Fruit fly (Drosophila melanogaster) whole organism, embryonic: ENCODE data around the gene Gmppb.
A peak's percentile ranks its signal among the peaks of the same experiment; 100 is the strongest.

Experiments
- Atf-2 ChIP-seq: fragments of 200-800 bp; sonication (Bioruptor generic); optimal IDR thresholded peaks from 2 replicates; lab custom pipeline; 2016; ENCODE audit warnings: missing biosample characterization, missing genetic modification characterization
- CG10321 ChIP-seq: fragments of 200-800 bp; sonication (Bioruptor generic); IDR thresholded peaks from 2 replicates; pipeline ENCODE4 v1.3.6; 2022; ENCODE audit warnings: missing biosample characterization, missing genetic modification characterization
- CG10543 ChIP-seq: fragments of 200-800 bp; sonication (Bioruptor generic); optimal IDR thresholded peaks from 3 replicates; lab custom pipeline; 2017; ENCODE audit warnings: missing biosample characterization, mild to moderate bottlenecking, missing genetic modification characterization, moderate library complexity
- CG10979 ChIP-seq: fragments of 200-800 bp; sonication (Bioruptor generic); optimal IDR thresholded peaks from 2 replicates; lab custom pipeline; 2018; ENCODE audit warnings: missing biosample characterization, mild to moderate bottlenecking, missing genetic modification characterization, moderate library complexity
- CG12155 ChIP-seq: fragments of 200-800 bp; sonication (Bioruptor generic); optimal IDR thresholded peaks from 3 replicates; lab custom pipeline; 2016; ENCODE audit warnings: missing biosample characterization, missing genetic modification characterization
- CG12391 ChIP-seq: fragments of 200-800 bp; sonication (Bioruptor generic); optimal IDR thresholded peaks from 3 replicates; lab custom pipeline; 2018; ENCODE audit warnings: missing biosample characterization, mild to moderate bottlenecking, missing genetic modification characterization, moderate library complexity
- CG15514 ChIP-seq: fragments of 200-800 bp; sonication (Bioruptor generic); optimal IDR thresholded peaks from 3 replicates; lab custom pipeline; 2017; ENCODE audit warnings: missing biosample characterization, missing genetic modification characterization, mild to moderate bottlenecking, moderate library complexity, missing genetic modification reagents
- CG17802 ChIP-seq: fragments of 200-800 bp; sonication (Bioruptor generic); optimal IDR thresholded peaks from 2 replicates; lab custom pipeline; 2018; ENCODE audit warnings: missing biosample characterization, mild to moderate bottlenecking, missing genetic modification characterization, moderate library complexity
- CG17829 ChIP-seq: fragments of 200-800 bp; optimal IDR thresholded peaks from 2 replicates; lab custom pipeline; 2019; ENCODE audit warnings: missing biosample characterization, mild to moderate bottlenecking, missing genetic modification characterization, moderate library complexity
- CG2116 ChIP-seq: fragments of 200-800 bp; sonication (Bioruptor generic); optimal IDR thresholded peaks from 3 replicates; lab custom pipeline; 2018; ENCODE audit warnings: missing biosample characterization, mild to moderate bottlenecking, missing genetic modification characterization
- CG2199 ChIP-seq: fragments of 200-800 bp; sonication (Bioruptor generic); IDR thresholded peaks from 3 replicates; pipeline ENCODE4 v1.3.6; 2022; ENCODE audit warnings: missing biosample characterization, missing genetic modification characterization
- CG30020 ChIP-seq: fragments of 200-800 bp; optimal IDR thresholded peaks from 2 replicates; lab custom pipeline; 2019; ENCODE audit warnings: missing biosample characterization, mild to moderate bottlenecking, missing genetic modification characterization, moderate library complexity
- CG31388 ChIP-seq: fragments of 200-800 bp; sonication (Bioruptor generic); optimal IDR thresholded peaks from 2 replicates; lab custom pipeline; 2016; ENCODE audit warnings: missing biosample characterization, missing genetic modification characterization
- CG32772 ChIP-seq: fragments of 200-800 bp; sonication (Bioruptor generic); IDR thresholded peaks from 2 replicates; pipeline ENCODE4 v1.3.6; 2022; ENCODE audit warnings: missing biosample characterization, missing genetic modification characterization
- CG33557 ChIP-seq: fragments of 200-800 bp; sonication (Bioruptor generic); optimal IDR thresholded peaks from 2 replicates; lab custom pipeline; 2019; ENCODE audit warnings: missing biosample characterization, mild to moderate bottlenecking, missing genetic modification characterization, moderate library complexity
- CG34224 ChIP-seq: fragments of 200-800 bp; sonication (Bioruptor generic); IDR thresholded peaks from 3 replicates; pipeline ENCODE4 v1.3.6; 2022; ENCODE audit warnings: missing biosample characterization, missing genetic modification characterization; ENCODE audit not compliant: partially characterized antibody
- CG6765 ChIP-seq: fragments of 200-800 bp; sonication (Bioruptor generic); optimal IDR thresholded peaks from 3 replicates; lab custom pipeline; 2017; ENCODE audit warnings: missing biosample characterization, mild to moderate bottlenecking, missing genetic modification characterization
- CG7963 ChIP-seq: fragments of 200-800 bp; sonication (Bioruptor generic); IDR thresholded peaks from 3 replicates; pipeline ENCODE4 v1.3.6; 2022; ENCODE audit warnings: missing biosample characterization, missing genetic modification characterization; ENCODE audit not compliant: partially characterized antibody
- CG9727 ChIP-seq: fragments of 200-800 bp; sonication (Bioruptor generic); optimal IDR thresholded peaks from 3 replicates; lab custom pipeline; 2017; ENCODE audit warnings: missing biosample characterization, mild to moderate bottlenecking, missing genetic modification characterization
- CG9876 ChIP-seq: fragments of 200-800 bp; sonication (Bioruptor generic); optimal IDR thresholded peaks from 2 replicates; lab custom pipeline; 2016; ENCODE audit warnings: missing biosample characterization, missing genetic modification characterization
- Eip74EF ChIP-seq, 2 experiments: fragments of 200-800 bp in 1 of 2; fragments of >200 bp in 1 of 2; sonication (Bioruptor generic) in 1 of 2; optimal IDR thresholded peaks; 2 replicates each; lab custom pipeline; 2017 to 2019; ENCODE audit warnings: missing biosample characterization in 2 of 2, missing genetic modification characterization in 2 of 2, mild to moderate bottlenecking in 1 of 2, moderate library complexity in 1 of 2
- Ets65A ChIP-seq: fragments of 200-800 bp; sonication (Bioruptor generic); peaks from one replicate; lab custom pipeline; 2016; ENCODE audit warnings: missing biosample characterization, missing genetic modification characterization
- Gsc ChIP-seq: fragments of 200-800 bp; sonication (Bioruptor generic); IDR thresholded peaks from 2 replicates; pipeline ENCODE4 v1.3.6; 2022; ENCODE audit warnings: missing biosample characterization, missing genetic modification characterization
- HHEX ChIP-seq: fragments of 200-800 bp; sonication (Bioruptor generic); optimal IDR thresholded peaks from 3 replicates; lab custom pipeline; 2017; ENCODE audit warnings: missing biosample characterization, mild to moderate bottlenecking, missing genetic modification characterization, missing genetic modification reagents
- HLH4C ChIP-seq: fragments of 200-800 bp; sonication (Bioruptor generic); IDR thresholded peaks from 3 replicates; pipeline ENCODE4 v1.3.6; 2022; ENCODE audit warnings: missing biosample characterization, missing genetic modification characterization; ENCODE audit not compliant: partially characterized antibody
- Hey ChIP-seq: fragments of 200-800 bp; sonication (Bioruptor generic); optimal IDR thresholded peaks from 3 replicates; lab custom pipeline; 2018; ENCODE audit warnings: missing biosample characterization, mild to moderate bottlenecking, missing genetic modification characterization
- HmgD ChIP-seq: fragments of 200-800 bp; sonication (Bioruptor generic); optimal IDR thresholded peaks from 3 replicates; lab custom pipeline; 2016; ENCODE audit warnings: missing biosample characterization, missing genetic modification characterization
- Med ChIP-seq: fragments of 200-800 bp; sonication (Bioruptor generic); peaks from one replicate; lab custom pipeline; 2016; ENCODE audit warnings: missing biosample characterization, missing genetic modification characterization, mild to moderate bottlenecking, inconsistent platforms, moderate library complexity
- Meics ChIP-seq: fragments of 200-800 bp; sonication (Bioruptor generic); optimal IDR thresholded peaks from 2 replicates; lab custom pipeline; 2017; ENCODE audit warnings: missing biosample characterization, mild to moderate bottlenecking, missing genetic modification characterization
- Nf-YB ChIP-seq: fragments of 200-800 bp; sonication (Bioruptor generic); optimal IDR thresholded peaks from 3 replicates; lab custom pipeline; 2019; ENCODE audit warnings: missing biosample characterization, mild to moderate bottlenecking, missing genetic modification characterization, moderate library complexity
- ac ChIP-seq: fragments of 200-800 bp; sonication (Bioruptor generic); optimal IDR thresholded peaks from 3 replicates; lab custom pipeline; 2017; ENCODE audit warnings: missing biosample characterization, mild to moderate bottlenecking, missing genetic modification characterization
- bowl ChIP-seq: fragments of 200-800 bp; sonication (Bioruptor generic); IDR thresholded peaks from 2 replicates; pipeline ENCODE4 v1.3.6; 2022; ENCODE audit warnings: missing biosample characterization, missing genetic modification characterization
- chm ChIP-seq: fragments of 200-800 bp; sonication (Bioruptor generic); IDR thresholded peaks from 2 replicates; pipeline ENCODE4 v1.3.6; 2022; ENCODE audit warnings: missing biosample characterization, missing genetic modification characterization
- crol ChIP-seq: fragments of 200-800 bp; sonication (Bioruptor generic); IDR thresholded peaks from 2 replicates; pipeline ENCODE4 v1.3.6; 2022; ENCODE audit warnings: missing biosample characterization, missing genetic modification characterization
- dmrt11E ChIP-seq: fragments of 200-800 bp; sonication (Bioruptor generic); optimal IDR thresholded peaks from 3 replicates; lab custom pipeline; 2018; ENCODE audit warnings: missing biosample characterization, mild to moderate bottlenecking, missing genetic modification characterization, moderate library complexity
- emc ChIP-seq: fragments of 200-800 bp; sonication (Bioruptor generic); optimal IDR thresholded peaks from 2 replicates; lab custom pipeline; 2016; ENCODE audit warnings: missing biosample characterization, missing genetic modification characterization
- fu2 ChIP-seq: fragments of 200-800 bp; sonication (Bioruptor generic); optimal IDR thresholded peaks from 2 replicates; lab custom pipeline; 2016; ENCODE audit warnings: missing biosample characterization, missing genetic modification characterization
- gfzf ChIP-seq: fragments of 200-800 bp; sonication (Bioruptor generic); optimal IDR thresholded peaks from 2 replicates; lab custom pipeline; 2016; ENCODE audit warnings: missing biosample characterization, mild to moderate bottlenecking, missing genetic modification characterization, moderate library complexity
- hbn ChIP-seq: fragments of 200-800 bp; sonication (Bioruptor generic); IDR thresholded peaks from 2 replicates; pipeline ENCODE4 v1.3.6; 2022; ENCODE audit warnings: missing biosample characterization, missing genetic modification characterization; ENCODE audit not compliant: partially characterized antibody
- kni ChIP-seq: fragments of 200-800 bp; sonication (Bioruptor generic); optimal IDR thresholded peaks from 3 replicates; lab custom pipeline; 2017; ENCODE audit warnings: mild to moderate bottlenecking, missing biosample characterization, missing genetic modification reagents, missing genetic modification characterization
- nerfin-1 ChIP-seq: fragments of 200-800 bp; sonication (Bioruptor generic); optimal IDR thresholded peaks from 3 replicates; lab custom pipeline; 2019; ENCODE audit warnings: missing biosample characterization, mild to moderate bottlenecking, missing genetic modification characterization, moderate library complexity
- nom ChIP-seq: fragments of 200-800 bp; sonication (Bioruptor generic); optimal IDR thresholded peaks from 2 replicates; lab custom pipeline; 2017; ENCODE audit warnings: missing biosample characterization, missing genetic modification characterization, mild to moderate bottlenecking, moderate library complexity, missing genetic modification reagents
- pfk ChIP-seq: fragments of 200-800 bp; sonication (Bioruptor generic); optimal IDR thresholded peaks from 2 replicates; lab custom pipeline; 2018; ENCODE audit warnings: missing biosample characterization, mild to moderate bottlenecking, missing genetic modification characterization, moderate library complexity
- ro ChIP-seq: fragments of 200-800 bp; sonication (Bioruptor generic); IDR thresholded peaks from 2 replicates; pipeline ENCODE4 v1.3.6; 2022; ENCODE audit warnings: missing biosample characterization, missing genetic modification characterization
- salm ChIP-seq: fragments of 200-800 bp; sonication (Bioruptor generic); optimal IDR thresholded peaks from 2 replicates; lab custom pipeline; 2018; ENCODE audit warnings: missing biosample characterization, mild to moderate bottlenecking, missing genetic modification characterization
- sim ChIP-seq: fragments of 200-800 bp; sonication (Bioruptor generic); IDR thresholded peaks from 2 replicates; pipeline ENCODE4 v1.3.6; 2022; ENCODE audit warnings: missing biosample characterization, missing genetic modification characterization
- sug ChIP-seq: fragments of 200-800 bp; optimal IDR thresholded peaks from 2 replicates; lab custom pipeline; 2019; ENCODE audit warnings: missing biosample characterization, mild to moderate bottlenecking, missing genetic modification characterization, moderate library complexity
- twi ChIP-seq: fragments of 200-800 bp; optimal IDR thresholded peaks from 2 replicates; lab custom pipeline; 2019; ENCODE audit warnings: missing biosample characterization, mild to moderate bottlenecking, missing genetic modification characterization, moderate library complexity
- z ChIP-seq: fragments of 200-800 bp; sonication (Bioruptor generic); IDR thresholded peaks from 3 replicates; pipeline ENCODE4 v1.3.6; 2022; ENCODE audit warnings: missing biosample characterization, missing genetic modification characterization

Gene Gmppb

DNA sequence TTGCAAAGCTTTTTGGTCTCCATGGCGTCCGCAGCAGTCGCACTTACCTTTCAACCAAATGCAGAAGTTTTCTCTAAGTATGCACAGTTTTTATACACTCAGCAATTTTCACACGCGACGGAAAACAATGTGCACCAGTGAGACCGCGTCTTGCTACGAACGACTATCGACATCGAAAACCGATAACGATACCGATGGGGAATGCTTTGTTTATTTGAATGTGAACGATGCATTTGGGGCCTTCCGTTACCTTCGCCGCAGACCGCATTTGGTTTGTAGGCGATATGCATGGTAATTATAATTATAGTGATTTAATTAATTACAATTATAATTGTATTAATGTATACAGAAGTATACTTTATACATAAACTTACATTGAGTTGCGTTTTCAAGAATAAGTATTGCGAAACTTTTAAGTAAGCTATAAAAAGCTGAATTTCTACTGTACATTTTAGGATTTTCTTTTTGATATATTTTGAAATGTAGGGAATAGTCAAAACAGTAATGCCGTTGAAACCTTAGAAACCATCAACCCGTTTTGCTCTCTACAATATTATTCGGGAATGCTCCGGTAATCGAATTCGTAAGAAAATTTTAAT, 791 bp downstream of the Gmppb start, which contains the start of the genes Hus1-like and ctrip (continued):
- TF ChIP-seq HLH4C (GFP tag; lab: Robert Waterston, UW): peak; percentile 66
- TF ChIP-seq CG17829 (tag; lab: Kevin White, UChicago): peak; percentile 3
- no peak for TF ChIP-seq bowl (GFP tag; lab: Robert Waterston, UW)
- peak; percentile 66 for TF ChIP-seq chm
- TF ChIP-seq CG12391 (tag; lab: Kevin White, UChicago): peak; percentile 6
- TF ChIP-seq CG30020 (tag; lab: Kevin White, UChicago): peak; percentile 95
- peak; percentile 35 for TF ChIP-seq nom
- TF ChIP-seq Atf-2 (GFP tag; lab: Kevin White, UChicago): no peak
- TF ChIP-seq twi: no peak
- no peak for TF ChIP-seq kni (GFP tag; lab: Kevin White, UChicago)
- peak; percentile 20 for TF ChIP-seq sug
- TF ChIP-seq hbn (GFP tag; lab: Robert Waterston, UW): peak; percentile 31; the same call in 1 of the 2 replicates
- peak; percentile 7 for TF ChIP-seq CG9876 (GFP tag; lab: Kevin White, UChicago)
- TF ChIP-seq ac (GFP tag; lab: Kevin White, UChicago): peak; percentile 13
- TF ChIP-seq ro (GFP tag; lab: Robert Waterston, UW): no peak
- peak; percentile 21 for TF ChIP-seq CG33557 (GFP tag; lab: Kevin White, UChicago)
- TF ChIP-seq CG32772 (GFP tag; lab: Robert Waterston, UW): no peak
- peak; percentile 54 for TF ChIP-seq CG34224 (GFP tag; lab: Robert Waterston, UW)
- TF ChIP-seq CG15514 (GFP tag; lab: Kevin White, UChicago): peak; percentile 50
- TF ChIP-seq nerfin-1 (tag; lab: Kevin White, UChicago): peak; percentile 19
- TF ChIP-seq CG12155 (GFP tag; lab: Kevin White, UChicago): peak; percentile 62
- TF ChIP-seq Nf-YB (GFP tag; lab: Kevin White, UChicago): peak; percentile 2
- TF ChIP-seq CG6765 (GFP tag; lab: Kevin White, UChicago): no peak
- TF ChIP-seq HmgD (GFP tag; lab: Kevin White, UChicago): no peak
- peak; percentile 1 for TF ChIP-seq CG10979 (tag; lab: Kevin White, UChicago)
- no peak for TF ChIP-seq Hey (tag; lab: Kevin White, UChicago)
- TF ChIP-seq Med: peak; percentile 86
- no peak for TF ChIP-seq dmrt11E (tag; lab: Kevin White, UChicago)
- TF ChIP-seq emc: no peak
- no peak for TF ChIP-seq CG31388 (GFP tag; lab: Kevin White, UChicago)
- no peak for TF ChIP-seq crol
- no peak for TF ChIP-seq CG9727
- no peak for TF ChIP-seq sim (GFP tag; lab: Robert Waterston, UW)
- TF ChIP-seq gfzf (GFP tag; lab: Kevin White, UChicago): peak; percentile 39
- no peak for TF ChIP-seq CG7963 (GFP tag; lab: Robert Waterston, UW)
- peak; percentile 22 for TF ChIP-seq Meics (GFP tag; lab: Kevin White, UChicago)
- peak in 1 of 2 experiments; percentile 29 for TF ChIP-seq Eip74EF (GFP tag; optimal IDR thresholded peaks at IDR 0.05; lab: Kevin White, UChicago)
- TF ChIP-seq z: 0 out of 3 replicates have a peak, but pooled peaks have one; percentile 21
- TF ChIP-seq HHEX: no peak
- TF ChIP-seq CG10543 (GFP tag; lab: Kevin White, UChicago): peak; percentile 2
- 0 out of 3 replicates have a peak, but pooled peaks have one; percentile 44 for TF ChIP-seq CG2199 (GFP tag; lab: Robert Waterston, UW)
- no peak for TF ChIP-seq CG10321 (GFP tag; lab: Robert Waterston, UW)
- TF ChIP-seq pfk: peak; percentile 37
- TF ChIP-seq Ets65A (GFP tag; lab: Kevin White, UChicago): no peak
- no peak for TF ChIP-seq Gsc (GFP tag; lab: Robert Waterston, UW)
- no peak for TF ChIP-seq fu2
- peak; percentile 93 for TF ChIP-seq CG17802 (tag; lab: Kevin White, UChicago)
- TF ChIP-seq salm (tag; lab: Kevin White, UChicago): peak; percentile 2
- TF ChIP-seq CG2116: peak; percentile 45
